Fruit fly (Drosophila melanogaster): ENCODE results near the gene Svip.
A peak's percentile ranks its signal among the peaks of the same experiment; 100 is the strongest.

Svip gene

DNA sequence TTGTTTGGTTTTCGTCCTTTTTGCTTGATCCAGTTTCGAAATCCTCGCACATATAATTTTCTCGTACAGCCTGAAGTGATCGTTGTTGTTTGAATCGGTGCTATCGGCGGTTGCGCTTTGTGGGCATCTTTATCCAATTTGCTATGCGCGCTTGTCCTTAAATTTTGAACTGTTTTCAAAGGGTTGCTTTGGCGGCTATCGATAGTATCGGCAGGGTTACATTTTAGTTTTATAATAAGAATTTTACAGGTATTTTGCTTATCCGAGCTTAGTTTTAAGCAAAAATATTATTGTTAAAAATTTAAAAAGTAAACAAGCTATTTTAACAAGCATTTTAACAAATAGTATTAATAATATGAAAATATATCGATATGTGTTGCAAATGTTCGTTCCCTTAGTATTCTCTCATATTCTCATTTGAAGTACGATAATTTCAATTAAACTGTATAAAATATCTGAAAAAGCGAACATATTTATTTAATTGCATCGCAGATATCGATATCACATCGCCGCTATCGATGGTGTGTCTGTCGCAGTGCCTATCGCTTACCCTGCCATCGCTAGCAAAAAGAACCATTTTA, 8.1 kb downstream of the Svip start, which contains the start of the genes Klp67A and CG4452 (continued):
- TF ChIP-seq CG6792 (GFP tag; optimal IDR thresholded peaks at IDR 0.05) (no peak), topi (GFP tag; optimal IDR thresholded peaks at IDR 0.05) (no peak), acj6 (GFP tag; optimal IDR thresholded peaks at IDR 0.05) (no peak), CG9139 (GFP tag; optimal IDR thresholded peaks at IDR 0.05) (no peak), dsx (GFP tag; optimal IDR thresholded peaks at IDR 0.05; ENCODE audit: poor library complexity, severe bottlenecking) (no peak), fd85E (GFP tag; optimal IDR thresholded peaks at IDR 0.05) (no peak), svp (GFP tag) (peak; percentile 64), CG3032 (tag; optimal IDR thresholded peaks at IDR 0.05) (peak; percentile 24)

- peak; percentile 84 for TF ChIP-seq CG9139 (GFP tag; optimal IDR thresholded peaks at IDR 0.05)
- peak; percentile 26 for TF ChIP-seq dac (GFP tag; optimal IDR thresholded peaks at IDR 0.05)
- TF ChIP-seq topi (GFP tag; optimal IDR thresholded peaks at IDR 0.05): no peak
- peak; percentile 24 for TF ChIP-seq Ets96B (tag; optimal IDR thresholded peaks at IDR 0.05)
- no peak for TF ChIP-seq achi (GFP tag; optimal IDR thresholded peaks at IDR 0.05)
- no peak for TF ChIP-seq CG3919 (GFP tag; optimal IDR thresholded peaks at IDR 0.05)
- peak; percentile 41 for TF ChIP-seq CG1621 (tag; optimal IDR thresholded peaks at IDR 0.05)
- peak; percentile 41 for TF ChIP-seq dsx (GFP tag; optimal IDR thresholded peaks at IDR 0.05; ENCODE audit: poor library complexity, severe bottlenecking)
- peak; percentile 27 for TF ChIP-seq Eip78C (GFP tag)
- TF ChIP-seq CG6163 (GFP tag; IDR thresholded peaks at IDR 0.05): peak; percentile 59; the same call in 1 of the 3 replicates
- peak; percentile 59 for TF ChIP-seq spab (GFP tag; optimal IDR thresholded peaks at IDR 0.05)
- peak; percentile 54 for TF ChIP-seq CG6854 (GFP tag; optimal IDR thresholded peaks at IDR 0.05)
- no peak for TF ChIP-seq salr (GFP tag; optimal IDR thresholded peaks at IDR 0.05)
- TF ChIP-seq Met (GFP tag; optimal IDR thresholded peaks at IDR 0.05): no peak
- TF ChIP-seq Sox15 (GFP tag; optimal IDR thresholded peaks at IDR 0.05): no peak
- TF ChIP-seq CG10669 (GFP tag; optimal IDR thresholded peaks at IDR 0.05): peak; percentile 46
- TF ChIP-seq CG15336 (GFP tag; IDR thresholded peaks at IDR 0.05): peak; percentile 72
- peak; percentile 77 for TF ChIP-seq CG6808 (GFP tag; optimal IDR thresholded peaks at IDR 0.05)
- peak; percentile 20 for TF ChIP-seq CG34406 (GFP tag; optimal IDR thresholded peaks at IDR 0.05)
- TF ChIP-seq CG6276 (GFP tag; optimal IDR thresholded peaks at IDR 0.05): peak; percentile 88
- peak; percentile 78 to 81 for TF ChIP-seq ss (GFP tag; optimal IDR thresholded peaks at IDR 0.05)
- peak; percentile 72; the same call in 2 of the 3 replicates for TF ChIP-seq CG8119 (GFP tag; IDR thresholded peaks at IDR 0.05)
- TF ChIP-seq eg (GFP tag; IDR thresholded peaks at IDR 0.05): peak; percentile 81
- TF ChIP-seq CG11762 (GFP tag; optimal IDR thresholded peaks at IDR 0.05; ENCODE audit: insufficient read depth): no peak
- peak; percentile 8 for TF ChIP-seq CG3032 (tag; optimal IDR thresholded peaks at IDR 0.05)
- TF ChIP-seq OdsH (GFP tag; optimal IDR thresholded peaks at IDR 0.05): no peak
- peak; percentile 84 for TF ChIP-seq CG16779 (tag; optimal IDR thresholded peaks at IDR 0.05)
- TF ChIP-seq Sox14 (GFP tag; optimal IDR thresholded peaks at IDR 0.05): peak; percentile 30
- TF ChIP-seq Eip75B (GFP tag; optimal IDR thresholded peaks at IDR 0.05): no peak
- no peak for TF ChIP-seq net (GFP tag; optimal IDR thresholded peaks at IDR 0.05)
- no peak for TF ChIP-seq Hr4 (GFP tag; optimal IDR thresholded peaks at IDR 0.05)
These were observed 8.7 kb downstream of the Svip start for dm6 chr3L:9367431-9367867.

DNA sequence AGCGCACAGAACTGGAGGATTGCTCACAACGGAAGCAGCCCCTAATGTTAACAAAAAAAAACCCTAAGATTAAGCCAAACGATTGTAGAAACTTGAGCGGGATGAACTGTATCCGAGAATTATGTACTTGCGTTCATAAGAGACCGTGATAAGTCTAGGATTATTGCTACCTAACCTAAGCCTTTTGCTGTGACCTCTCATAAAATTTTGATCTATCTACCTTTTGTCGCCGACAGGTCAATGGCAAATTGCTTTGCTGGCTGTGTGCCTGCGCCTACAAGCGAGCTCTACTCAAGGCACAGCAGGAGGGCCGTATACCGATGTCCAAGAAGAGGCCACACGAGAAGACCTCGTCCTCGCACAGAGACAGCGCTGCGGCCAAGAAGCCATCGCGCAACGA, 9.9 kb downstream of the Svip start:
- TF ChIP-seq CG6808 (GFP tag; optimal IDR thresholded peaks at IDR 0.05) (no peak), vri (GFP tag; optimal IDR thresholded peaks at IDR 0.05) (no peak), net (GFP tag; optimal IDR thresholded peaks at IDR 0.05) (no peak), fkh (GFP tag; optimal IDR thresholded peaks at IDR 0.05) (no peak), Sox102F (GFP tag; optimal IDR thresholded peaks at IDR 0.05) (no peak), CG10669 (GFP tag; optimal IDR thresholded peaks at IDR 0.05) (no peak), CG9139 (GFP tag; optimal IDR thresholded peaks at IDR 0.05) (no peak), svp (GFP tag) (peak; percentile 77)

Measured in whole organism, prepupa.